Worm (Caenorhabditis elegans) whole organism, L2 larva: ENCODE results near the gene tsen-54.

Source experiments
- C34F6.9 ChIP-seq: fragments of 150-350 bp; optimal IDR thresholded peaks from 2 replicates; lab custom pipeline; 2014; ENCODE audit warnings: missing biosample characterization, missing genetic modification characterization
- R02D3.7 ChIP-seq: fragments of 150-350 bp; optimal IDR thresholded peaks from 2 replicates; lab custom pipeline; 2014; ENCODE audit warnings: missing biosample characterization, missing genetic modification characterization
- ZK546.5 ChIP-seq: sonication (generic microtip); optimal IDR thresholded peaks from 2 replicates; lab custom pipeline; 2017; ENCODE audit warnings: missing biosample characterization, missing genetic modification characterization
- alr-1 ChIP-seq: fragments of 150-350 bp; optimal IDR thresholded peaks from 2 replicates; lab custom pipeline; 2014; ENCODE audit warnings: missing biosample characterization, missing genetic modification characterization
- aly-2 ChIP-seq: fragments of 150-350 bp; optimal IDR thresholded peaks from 2 replicates; lab custom pipeline; 2014; ENCODE audit warnings: missing biosample characterization, missing genetic modification characterization
- ama-1 ChIP-seq: fragments of 150-350 bp; optimal IDR thresholded peaks from 2 replicates; lab custom pipeline; 2018; ENCODE audit warnings: inconsistent platforms
- blmp-1 ChIP-seq: sonication (generic microtip); optimal IDR thresholded peaks from 2 replicates; lab custom pipeline; 2017; ENCODE audit warnings: missing genetic modification characterization, mild to moderate bottlenecking, missing compliant biosample characterization, antibody characterized with exemption, moderate library complexity; ENCODE audit not compliant: insufficient read depth
- ceh-16 ChIP-seq: fragments of 150-350 bp; optimal IDR thresholded peaks from 2 replicates; lab custom pipeline; 2014; ENCODE audit warnings: missing biosample characterization, missing genetic modification characterization
- ceh-82 ChIP-seq: fragments of 150-350 bp; optimal IDR thresholded peaks from 2 replicates; lab custom pipeline; 2014; ENCODE audit warnings: missing biosample characterization, missing genetic modification characterization
- dmd-4 ChIP-seq: sonication (generic microtip); optimal IDR thresholded peaks from 2 replicates; lab custom pipeline; 2017; ENCODE audit warnings: missing biosample characterization, missing genetic modification characterization
- egl-27 ChIP-seq: sonication (generic microtip); optimal IDR thresholded peaks from 3 replicates; lab custom pipeline; 2017; ENCODE audit warnings: missing biosample characterization, missing genetic modification reagents, missing genetic modification characterization
- elt-1 ChIP-seq: fragments of 150-350 bp; optimal IDR thresholded peaks from 2 replicates; lab custom pipeline; 2014; ENCODE audit warnings: missing biosample characterization, missing genetic modification characterization
- elt-3 ChIP-seq: sonication (generic microtip); optimal IDR thresholded peaks from 2 replicates; lab custom pipeline; 2017; ENCODE audit warnings: missing biosample characterization, missing genetic modification characterization
- gmeb-1 ChIP-seq: fragments of 150-350 bp; optimal IDR thresholded peaks from 2 replicates; lab custom pipeline; 2014; ENCODE audit warnings: missing biosample characterization, missing genetic modification characterization
- lin-11 ChIP-seq: fragments of 150-350 bp; sonication (generic microtip); optimal IDR thresholded peaks from 2 replicates; lab custom pipeline; 2014; ENCODE audit warnings: missing biosample characterization, missing genetic modification characterization, inconsistent platforms, mixed read lengths
- lin-39 ChIP-seq: fragments of 150-350 bp; optimal IDR thresholded peaks from 2 replicates; lab custom pipeline; 2014; ENCODE audit warnings: missing biosample characterization, missing genetic modification reagents, missing genetic modification characterization
- lsy-2 ChIP-seq, 2 experiments: fragments of 150-350 bp in 1 of 2; sonication (generic microtip) in 1 of 2; optimal IDR thresholded peaks; 2 replicates each; lab custom pipeline; 2014 to 2017; ENCODE audit warnings: missing biosample characterization in 2 of 2, missing genetic modification characterization in 2 of 2
- mab-5 ChIP-seq: fragments of 150-350 bp; optimal IDR thresholded peaks from 2 replicates; lab custom pipeline; 2014; ENCODE audit warnings: missing biosample characterization, missing genetic modification characterization
- mbf-1 ChIP-seq: sonication (generic microtip); optimal IDR thresholded peaks from 2 replicates; lab custom pipeline; 2017; ENCODE audit warnings: missing biosample characterization, missing genetic modification characterization
- mdl-1 ChIP-seq, 2 experiments: fragments of 150-350 bp in 1 of 2; sonication (generic microtip) in 1 of 2; optimal IDR thresholded peaks; 2 replicates each; lab custom pipeline; 2017; ENCODE audit warnings: missing biosample characterization in 2 of 2, missing genetic modification characterization in 2 of 2
- nhr-10 ChIP-seq: sonication (generic microtip); optimal IDR thresholded peaks from 2 replicates; lab custom pipeline; 2017; ENCODE audit warnings: missing biosample characterization, missing genetic modification characterization
- nhr-12 ChIP-seq: fragments of 150-350 bp; optimal IDR thresholded peaks from 2 replicates; lab custom pipeline; 2014; ENCODE audit warnings: missing biosample characterization, missing genetic modification characterization
- nhr-129 ChIP-seq: fragments of 150-350 bp; optimal IDR thresholded peaks from 2 replicates; lab custom pipeline; 2014; ENCODE audit warnings: missing biosample characterization, missing genetic modification characterization
- nhr-21 ChIP-seq: fragments of 150-350 bp; optimal IDR thresholded peaks from 2 replicates; lab custom pipeline; 2014; ENCODE audit warnings: missing biosample characterization, missing genetic modification characterization
- nhr-23 ChIP-seq: fragments of 150-350 bp; optimal IDR thresholded peaks from 2 replicates; lab custom pipeline; 2014; ENCODE audit warnings: missing biosample characterization, missing genetic modification reagents, missing genetic modification characterization
- nhr-237 ChIP-seq: fragments of 150-350 bp; optimal IDR thresholded peaks from 2 replicates; lab custom pipeline; 2014; ENCODE audit warnings: missing biosample characterization, missing genetic modification characterization
- nhr-25 ChIP-seq: fragments of 150-350 bp; sonication (generic microtip); optimal IDR thresholded peaks from 3 replicates; lab custom pipeline; 2014; ENCODE audit warnings: missing biosample characterization, missing genetic modification characterization
- nhr-6 ChIP-seq: fragments of 150-350 bp; optimal IDR thresholded peaks from 2 replicates; lab custom pipeline; 2014; ENCODE audit warnings: missing biosample characterization, missing genetic modification characterization
- nhr-77 ChIP-seq: fragments of 150-350 bp; optimal IDR thresholded peaks from 2 replicates; lab custom pipeline; 2014; ENCODE audit warnings: missing biosample characterization, missing genetic modification characterization
- peb-1 ChIP-seq: fragments of 150-350 bp; optimal IDR thresholded peaks from 2 replicates; lab custom pipeline; 2014; ENCODE audit warnings: missing biosample characterization, missing genetic modification characterization
- sem-4 ChIP-seq: fragments of 150-350 bp; optimal IDR thresholded peaks from 2 replicates; lab custom pipeline; 2014; ENCODE audit warnings: missing biosample characterization, missing genetic modification reagents, missing genetic modification characterization
- sma-3 ChIP-seq: sonication (generic microtip); optimal IDR thresholded peaks from 2 replicates; lab custom pipeline; 2016; ENCODE audit warnings: missing genetic modification reagents, missing genetic modification characterization, missing compliant biosample characterization
- sma-9 ChIP-seq, 2 experiments: fragments of 150-350 bp in 1 of 2; sonication (generic microtip) in 1 of 2; optimal IDR thresholded peaks; 2 replicates each; lab custom pipeline; 2014 to 2016; ENCODE audit warnings: missing genetic modification characterization in 2 of 2, mild to moderate bottlenecking in 1 of 2, missing biosample characterization in 1 of 2, missing compliant biosample characterization in 1 of 2, missing genetic modification reagents in 1 of 2, moderate library complexity in 1 of 2
- snpc-4 ChIP-seq: fragments of 150-350 bp; optimal IDR thresholded peaks from 2 replicates; lab custom pipeline; 2014; ENCODE audit warnings: missing biosample characterization, missing genetic modification characterization
- unc-39 ChIP-seq: fragments of 150-350 bp; optimal IDR thresholded peaks from 2 replicates; lab custom pipeline; 2014; ENCODE audit warnings: missing biosample characterization, missing genetic modification characterization
- unc-55 ChIP-seq: fragments of 150-350 bp; sonication (generic microtip); optimal IDR thresholded peaks from 3 replicates; lab custom pipeline; 2014; ENCODE audit warnings: missing biosample characterization, missing genetic modification reagents, missing genetic modification characterization
- unc-62 ChIP-seq: fragments of 150-350 bp; optimal IDR thresholded peaks from 2 replicates; lab custom pipeline; 2014; ENCODE audit warnings: missing biosample characterization, missing genetic modification reagents, missing genetic modification characterization
- zag-1 ChIP-seq: fragments of 150-350 bp; optimal IDR thresholded peaks from 2 replicates; lab custom pipeline; 2014; ENCODE audit warnings: missing biosample characterization, missing genetic modification characterization
- ztf-1 ChIP-seq: fragments of 200-800 bp; sonication (Bioruptor generic); conservative IDR thresholded peaks from 2 replicates; pipeline ENCODE4 v1.3.6; 2022; ENCODE audit warnings: missing genetic modification characterization, missing compliant biosample characterization
- ztf-11 ChIP-seq: sonication (generic microtip); optimal IDR thresholded peaks from 2 replicates; lab custom pipeline; 2017; ENCODE audit warnings: missing biosample characterization, missing genetic modification characterization
- ztf-4 ChIP-seq: fragments of 150-350 bp; optimal IDR thresholded peaks from 2 replicates; lab custom pipeline; 2014; ENCODE audit warnings: missing biosample characterization, missing genetic modification characterization

tsen-54 gene

DNA sequence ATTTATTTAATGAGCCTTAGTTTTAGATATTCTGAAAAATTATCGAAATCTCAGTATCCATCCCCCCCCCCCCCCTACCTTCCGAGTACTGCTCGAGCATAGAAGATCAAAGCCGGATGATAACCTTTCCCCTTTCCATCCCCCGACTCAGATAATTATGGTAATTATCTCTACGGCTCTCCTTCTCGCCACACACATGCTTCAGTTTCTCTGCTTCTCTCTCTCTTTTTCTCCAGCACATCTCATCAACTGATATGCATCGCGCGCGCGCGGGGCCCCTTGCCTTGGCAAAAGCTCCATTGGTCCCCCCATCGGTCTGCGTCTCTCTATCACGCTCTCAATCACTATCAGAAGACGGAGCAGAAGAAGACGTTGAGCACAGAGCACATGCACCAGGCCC lies 41.3 kb upstream of the tsen-54 start:
- no peak for TF ChIP-seq sma-3 (GFP tag; lab: Kevin White, UChicago)
- no peak for TF ChIP-seq ama-1 (lab: Kevin White, UChicago)
- no peak for TF ChIP-seq nhr-21 (tag; lab: Kevin White, UChicago)
- TF ChIP-seq unc-55, result peak; percentile 13
- TF ChIP-seq ztf-1 (GFP tag; lab: Robert Waterston, UW), result no peak
- no peak for TF ChIP-seq ztf-4
- TF ChIP-seq ZK546.5 (tag; lab: Kevin White, UChicago), result no peak

DNA sequence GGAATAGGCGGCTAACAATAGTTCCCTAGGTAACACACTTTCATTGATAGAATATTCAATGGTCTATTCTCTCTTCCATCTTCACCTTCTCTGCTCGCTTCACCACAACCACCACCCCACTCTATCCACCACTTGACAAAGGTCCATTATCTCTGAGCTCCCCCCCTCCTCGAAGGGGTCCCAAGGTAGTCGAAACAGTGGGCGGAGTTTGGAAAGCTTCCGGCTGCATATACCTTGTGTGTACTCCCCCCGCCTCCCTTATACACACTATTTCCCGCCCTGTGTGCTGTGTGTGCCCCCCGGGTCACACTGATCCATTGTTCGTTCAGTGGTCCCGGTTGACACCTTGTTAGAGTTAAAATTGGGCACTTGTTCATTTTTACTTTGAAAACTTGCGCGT lies 39.5 kb upstream of the tsen-54 start:
- TF ChIP-seq sma-9 (GFP tag; optimal IDR thresholded peaks at IDR 0.05; lab: Kevin White, UChicago), result no peak
- TF ChIP-seq sma-9 (tag; optimal IDR thresholded peaks at IDR 0.05; lab: Kevin White, UChicago), result no peak
- no peak for TF ChIP-seq ceh-82 (tag; lab: Kevin White, UChicago)
- no peak for TF ChIP-seq nhr-23
- TF ChIP-seq zag-1 (tag; lab: Kevin White, UChicago), result no peak
- TF ChIP-seq mab-5 (tag; lab: Kevin White, UChicago), result no peak
- no peak for TF ChIP-seq aly-2 (tag; lab: Kevin White, UChicago)
- TF ChIP-seq nhr-129 (tag; lab: Kevin White, UChicago), result no peak
- TF ChIP-seq nhr-12 (tag; lab: Kevin White, UChicago), result no peak
- no peak for TF ChIP-seq elt-3 (tag; lab: Kevin White, UChicago)
- no peak for TF ChIP-seq nhr-21 (tag; lab: Kevin White, UChicago)
- TF ChIP-seq lin-11 (tag; lab: Kevin White, UChicago), result no peak
- TF ChIP-seq nhr-6 (tag; lab: Kevin White, UChicago), result no peak
- TF ChIP-seq nhr-237 (tag; lab: Kevin White, UChicago), result no peak
- no peak for TF ChIP-seq sem-4 (tag; lab: Kevin White, UChicago)
- TF ChIP-seq, all 48 proteins: peak for 0

DNA sequence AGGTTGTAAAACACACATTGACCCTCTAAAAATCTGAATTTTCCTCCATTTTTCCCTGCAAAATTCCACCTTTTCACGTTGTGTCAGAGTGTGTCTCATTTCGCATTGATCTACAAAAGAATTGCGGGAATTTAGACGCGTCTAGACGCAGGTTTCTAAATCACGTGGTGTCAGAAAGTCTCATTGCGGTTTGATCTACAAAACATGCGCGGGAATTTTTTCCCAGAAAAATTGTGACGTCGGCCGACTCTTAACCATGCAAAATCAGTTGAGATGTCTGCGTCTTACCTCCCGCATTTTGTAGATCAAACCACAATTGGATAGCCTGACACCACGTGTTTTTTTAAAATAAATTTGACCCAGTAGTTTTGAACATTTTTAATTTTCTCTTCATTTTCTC lies 39.1 kb upstream of the tsen-54 start:
- no peak for TF ChIP-seq ztf-1 (GFP tag; lab: Robert Waterston, UW)
- no peak for TF ChIP-seq lsy-2 (tag; optimal IDR thresholded peaks at IDR 0.05; lab: Kevin White, UChicago)
- no peak for TF ChIP-seq blmp-1 (tag; lab: Kevin White, UChicago)
- no peak for TF ChIP-seq peb-1
- no peak for TF ChIP-seq nhr-129 (tag; lab: Kevin White, UChicago)

DNA sequence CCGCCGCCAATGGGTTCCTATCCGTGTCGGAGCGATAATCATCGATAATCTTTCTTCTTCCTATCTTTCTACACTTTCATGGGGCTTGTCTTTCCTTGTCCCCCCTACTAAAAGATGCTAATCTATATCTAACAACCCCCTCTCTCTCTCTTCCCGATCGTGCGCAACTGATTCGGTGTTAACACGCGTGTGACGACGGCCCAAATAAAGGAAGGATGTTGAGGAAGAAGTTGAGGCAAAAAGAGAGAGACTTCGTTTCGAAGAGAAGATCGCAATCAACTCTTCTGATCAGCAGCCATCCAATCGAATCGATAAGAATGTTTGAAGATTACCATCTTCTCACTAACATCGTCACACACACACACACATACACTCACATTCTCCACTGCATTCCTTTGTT lies 36.7 kb upstream of the tsen-54 start:
- TF ChIP-seq nhr-25 (tag; lab: Kevin White, UChicago) (no peak), snpc-4 (tag; lab: Kevin White, UChicago) (no peak), nhr-21 (tag; lab: Kevin White, UChicago) (no peak), aly-2 (tag; lab: Kevin White, UChicago) (no peak), nhr-6 (tag; lab: Kevin White, UChicago) (no peak), unc-62 (GFP tag; lab: Kevin White, UChicago) (no peak), elt-1 (peak; percentile 98), alr-1 (tag; lab: Kevin White, UChicago) (no peak), sem-4 (tag; lab: Kevin White, UChicago) (no peak), unc-55 (no peak), ZK546.5 (tag; lab: Kevin White, UChicago) (no peak), mdl-1 (tag; optimal IDR thresholded peaks at IDR 0.05; lab: Kevin White, UChicago) (no peak), mbf-1 (tag; lab: Kevin White, UChicago) (no peak), lin-39 (tag; lab: Kevin White, UChicago) (no peak), ama-1 (lab: Kevin White, UChicago) (no peak), nhr-23 (peak; percentile 94), nhr-77 (tag; lab: Kevin White, UChicago) (no peak), gmeb-1 (tag; lab: Kevin White, UChicago) (no peak), zag-1 (tag; lab: Kevin White, UChicago) (no peak), ceh-16 (tag; lab: Kevin White, UChicago) (peak; percentile 90), nhr-12 (tag; lab: Kevin White, UChicago) (no peak), unc-39 (tag; lab: Kevin White, UChicago) (no peak), nhr-129 (tag; lab: Kevin White, UChicago) (no peak), ztf-4 (no peak), C34F6.9 (tag; lab: Kevin White, UChicago) (no peak), nhr-10 (tag; lab: Kevin White, UChicago) (no peak), egl-27 (tag; lab: Kevin White, UChicago) (peak; percentile 27), R02D3.7 (no peak), ztf-1 (GFP tag; lab: Robert Waterston, UW) (no peak), sma-9 (GFP tag; optimal IDR thresholded peaks at IDR 0.05; lab: Kevin White, UChicago) (peak; percentile 18), sma-9 (tag; optimal IDR thresholded peaks at IDR 0.05; lab: Kevin White, UChicago) (no peak), ceh-82 (tag; lab: Kevin White, UChicago) (no peak), sma-3 (GFP tag; lab: Kevin White, UChicago) (no peak), ztf-11 (tag; lab: Kevin White, UChicago) (no peak), nhr-237 (tag; lab: Kevin White, UChicago) (no peak), dmd-4 (tag; lab: Kevin White, UChicago) (no peak)
